Worm (Caenorhabditis elegans): ENCODE results near the gene srg-37.

The srg-37 gene

ce11 chrX:14244493-14244892 lies 9.7 kb upstream of the srg-37 start:
- TF ChIP-seq lin-35 (GFP tag; optimal IDR thresholded peaks at IDR 0.05) (peak in 1 of 2 experiments; percentile 49), egl-13 (tag; optimal IDR thresholded peaks at IDR 0.05) (no peak), dpl-1 (GFP tag; optimal IDR thresholded peaks at IDR 0.05) (peak in 2 of 3 experiments; percentile 4 to 19), sptf-1 (tag; optimal IDR thresholded peaks at IDR 0.05) (no peak), sup-37 (GFP tag; optimal IDR thresholded peaks at IDR 0.05) (no peak), F16B12.6 (tag; optimal IDR thresholded peaks at IDR 0.05) (peak; percentile 77), ceh-90 (tag; optimal IDR thresholded peaks at IDR 0.05) (no peak), tbx-2 (tag; optimal IDR thresholded peaks at IDR 0.05) (no peak), pax-3 (tag; optimal IDR thresholded peaks at IDR 0.05) (no peak), snu-23 (GFP tag; optimal IDR thresholded peaks at IDR 0.05) (peak; percentile 6), blmp-1 (tag; optimal IDR thresholded peaks at IDR 0.05) (peak; percentile 51), irx-1 (tag; optimal IDR thresholded peaks at IDR 0.05) (no peak), mdl-1 (tag; optimal IDR thresholded peaks at IDR 0.05) (peak in 1 of 2 experiments; percentile 7), ama-1 (optimal IDR thresholded peaks at IDR 0.05) (no peak), unc-62 (GFP tag; optimal IDR thresholded peaks at IDR 0.05) (no peak), nhr-12 (tag; optimal IDR thresholded peaks at IDR 0.05) (no peak)

- no peak for TF ChIP-seq unc-62 (GFP tag; optimal IDR thresholded peaks at IDR 0.05)
- no peak for TF ChIP-seq nhr-12 (tag; optimal IDR thresholded peaks at IDR 0.05)
- no peak for TF ChIP-seq C04F5.9 (tag; optimal IDR thresholded peaks at IDR 0.05)
- TF ChIP-seq lsy-2 (tag; optimal IDR thresholded peaks at IDR 0.05) = no peak
- TF ChIP-seq lin-14 (GFP tag; optimal IDR thresholded peaks at IDR 0.05) = no peak
- TF ChIP-seq mep-1 (tag; optimal IDR thresholded peaks at IDR 0.05) = no peak
- TF ChIP-seq nhr-84 (tag; optimal IDR thresholded peaks at IDR 0.05) = no peak
- TF ChIP-seq fkh-4 (tag; optimal IDR thresholded peaks at IDR 0.05; ENCODE audit: borderline replicate concordance) = no peak
- no peak for TF ChIP-seq mef-2 (tag; optimal IDR thresholded peaks at IDR 0.05)
- no peak for TF ChIP-seq aha-1 (tag; optimal IDR thresholded peaks at IDR 0.05)
- no peak for TF ChIP-seq nhr-11 (tag; optimal IDR thresholded peaks at IDR 0.05)
Observed at ce11 chrX:14243345-14243961, 8.6 kb upstream of the srg-37 start, which contains the start of gene K04C1.3. TSS of gene K04C1.3 (minus strand) at chrX:14243395.

ce11 chrX:14241531-14241930 lies 6.7 kb upstream of the srg-37 start:
- no peak for TF ChIP-seq nhr-77 (tag; optimal IDR thresholded peaks at IDR 0.05)
- no peak for TF ChIP-seq sup-37 (GFP tag; optimal IDR thresholded peaks at IDR 0.05)
- no peak for TF ChIP-seq ceh-63 (GFP tag; optimal IDR thresholded peaks at IDR 0.05)
- no peak for TF ChIP-seq nhr-28 (tag; optimal IDR thresholded peaks at IDR 0.05)

ce11 chrX:14240205-14240604 lies 5.4 kb upstream of the srg-37 start:
- TF ChIP-seq mab-9 (GFP tag; IDR thresholded peaks at IDR 0.05) (no peak), C34B4.2 (tag; optimal IDR thresholded peaks at IDR 0.05) (no peak), swsn-7 (tag; optimal IDR thresholded peaks at IDR 0.05) (no peak), nhr-90 (tag; optimal IDR thresholded peaks at IDR 0.05; ENCODE audit: poor library complexity) (no peak), lin-35 (GFP tag; optimal IDR thresholded peaks at IDR 0.05) (no peak), lin-13 (GFP tag; optimal IDR thresholded peaks at IDR 0.05) (no peak), dpl-1 (GFP tag; optimal IDR thresholded peaks at IDR 0.05) (no peak), ztf-11 (tag; optimal IDR thresholded peaks at IDR 0.05) (no peak), unc-30 (tag; optimal IDR thresholded peaks at IDR 0.05) (no peak), rnt-1 (tag; optimal IDR thresholded peaks at IDR 0.05) (no peak), mdl-1 (tag; optimal IDR thresholded peaks at IDR 0.05) (no peak), nhr-85 (tag) (no peak), F16B12.6 (tag; optimal IDR thresholded peaks at IDR 0.05) (no peak), sptf-1 (tag; optimal IDR thresholded peaks at IDR 0.05) (no peak), isw-1 (GFP tag; IDR thresholded peaks at IDR 0.05) (no peak)
